Fruit fly (Drosophila melanogaster): ENCODE measurements around the gene CG44215.

The CG44215 gene

DNA sequence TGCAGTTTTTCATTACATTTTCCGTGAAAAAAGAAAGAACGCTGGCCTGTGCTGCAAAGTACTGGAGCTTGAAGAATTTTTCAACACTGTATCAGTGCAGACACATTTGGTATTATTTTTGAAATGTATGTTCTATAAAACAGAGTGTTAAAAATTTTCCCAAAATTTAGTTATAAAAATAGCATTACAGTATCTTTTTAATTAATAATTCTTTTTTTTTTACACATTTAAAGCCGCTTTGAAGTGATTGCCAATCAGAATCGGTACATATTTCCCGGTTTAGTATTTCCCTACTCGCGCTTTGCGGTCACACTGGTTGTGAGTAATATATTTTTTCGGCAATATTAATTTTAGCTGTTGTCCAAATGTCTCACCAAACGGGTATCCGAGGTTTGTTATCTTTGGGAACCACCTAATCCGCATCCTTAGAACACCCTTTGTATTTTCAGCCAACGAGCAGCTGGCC, 31.9 kb downstream of the CG44215 start, which contains the start of the genes Abi and twf (continued):
- TF ChIP-seq CG18599 (GFP tag; optimal IDR thresholded peaks at IDR 0.05), result peak; percentile 67
- TF ChIP-seq CTCF (GFP tag; optimal IDR thresholded peaks at IDR 0.05), result no peak
- peak; percentile 29 for TF ChIP-seq CG1647 (GFP tag; optimal IDR thresholded peaks at IDR 0.05)
- no peak for TF ChIP-seq Opbp (GFP tag; IDR thresholded peaks at IDR 0.05; ENCODE audit: partially characterized antibody)
- peak; percentile 71; the same call in 2 of the 3 replicates for TF ChIP-seq zfh1 (GFP tag; IDR thresholded peaks at IDR 0.05)
- peak; percentile 66; the same call in 1 of the 2 replicates for TF ChIP-seq CG17328 (GFP tag; IDR thresholded peaks at IDR 0.05)
- peak; percentile 95 for TF ChIP-seq sens (GFP tag)
- no peak for TF ChIP-seq HLH4C (GFP tag; IDR thresholded peaks at IDR 0.05; ENCODE audit: partially characterized antibody)
- TF ChIP-seq CG32772 (GFP tag; IDR thresholded peaks at IDR 0.05), result peak; percentile 39
- peak; percentile 54 for TF ChIP-seq CG12104 (GFP tag; optimal IDR thresholded peaks at IDR 0.05)
- TF ChIP-seq knrl (GFP tag; IDR thresholded peaks at IDR 0.05; ENCODE audit: partially characterized antibody), result no peak
- no peak for TF ChIP-seq CG4360 (GFP tag; IDR thresholded peaks at IDR 0.05)
- peak; percentile 39 for TF ChIP-seq CG10462 (GFP tag; optimal IDR thresholded peaks at IDR 0.05)
- no peak for TF ChIP-seq NC2α (GFP tag; optimal IDR thresholded peaks at IDR 0.05)
- no peak for TF ChIP-seq sc (optimal IDR thresholded peaks at IDR 0.05)
- peak; percentile 28 for TF ChIP-seq sc (GFP tag; optimal IDR thresholded peaks at IDR 0.05)
- peak; percentile 77 for TF ChIP-seq CG2116 (GFP tag; optimal IDR thresholded peaks at IDR 0.05)
- peak; percentile 77 for TF ChIP-seq Rfx (GFP tag; IDR thresholded peaks at IDR 0.05)
- no peak for TF ChIP-seq CG15011 (GFP tag; optimal IDR thresholded peaks at IDR 0.05)
- TF ChIP-seq CG16815 (GFP tag; optimal IDR thresholded peaks at IDR 0.05), result peak; percentile 43
- 0 out of 3 replicates have a peak, but pooled peaks have one; percentile 38 for TF ChIP-seq CG3726 (GFP tag; IDR thresholded peaks at IDR 0.05)
- no peak for TF ChIP-seq CG11723 (GFP tag; optimal IDR thresholded peaks at IDR 0.05)
- TF ChIP-seq Kr (GFP tag; optimal IDR thresholded peaks at IDR 0.05), result no peak
- peak; percentile 50 for TF ChIP-seq ewg (GFP tag; optimal IDR thresholded peaks at IDR 0.05)
- peak; percentile 5 for TF ChIP-seq Side (GFP tag; optimal IDR thresholded peaks at IDR 0.05)
- no peak for TF ChIP-seq aop (GFP tag; IDR thresholded peaks at IDR 0.05)
- TF ChIP-seq ERR (GFP tag; optimal IDR thresholded peaks at IDR 0.05), result peak; percentile 47
- peak; percentile 39 for TF ChIP-seq CG3065 (GFP tag; optimal IDR thresholded peaks at IDR 0.05)
- TF ChIP-seq otp (GFP tag; IDR thresholded peaks at IDR 0.05), result no peak
- peak; percentile 49 for TF ChIP-seq CG33557 (GFP tag; optimal IDR thresholded peaks at IDR 0.05)
- TF ChIP-seq CG16813 (GFP tag; IDR thresholded peaks at IDR 0.05; ENCODE audit: partially characterized antibody), result no peak
- TF ChIP-seq CG14014 (GFP tag; IDR thresholded peaks at IDR 0.05), result peak; percentile 54; the same call in 1 of the 2 replicates
- peak; percentile 68 for TF ChIP-seq Six4 (GFP tag; optimal IDR thresholded peaks at IDR 0.05)
- peak; percentile 49 for TF ChIP-seq dmrt99B (tag; optimal IDR thresholded peaks at IDR 0.05)
- peak; percentile 23 for TF ChIP-seq CG13296 (GFP tag; optimal IDR thresholded peaks at IDR 0.05)
- no peak for TF ChIP-seq toy (GFP tag; IDR thresholded peaks at IDR 0.05)
- peak; percentile 18 for TF ChIP-seq pnt (GFP tag; optimal IDR thresholded peaks at IDR 0.05)
- 0 out of 2 replicates have a peak, but pooled peaks have one; percentile 8 for TF ChIP-seq Dref (GFP tag; IDR thresholded peaks at IDR 0.05)
- TF ChIP-seq CG12659 (GFP tag; optimal IDR thresholded peaks at IDR 0.05), result peak; percentile 80
- TF ChIP-seq CG10431 (GFP tag; optimal IDR thresholded peaks at IDR 0.05), result no peak
- peak; percentile 63 for TF ChIP-seq maf-S (GFP tag; optimal IDR thresholded peaks at IDR 0.05)
- TF ChIP-seq ato (GFP tag; IDR thresholded peaks at IDR 0.05; ENCODE audit: partially characterized antibody), result no peak
- TF ChIP-seq fd102C (GFP tag; optimal IDR thresholded peaks at IDR 0.05), result peak; percentile 12
- peak; percentile 67 for TF ChIP-seq Hmr (GFP tag; optimal IDR thresholded peaks at IDR 0.05)
- TF ChIP-seq CG16863 (GFP tag; optimal IDR thresholded peaks at IDR 0.05), result peak; percentile 59
- TF ChIP-seq Max (GFP tag; optimal IDR thresholded peaks at IDR 0.05), result peak; percentile 85
- no peak for TF ChIP-seq vnd (GFP tag; IDR thresholded peaks at IDR 0.05; ENCODE audit: partially characterized antibody)
- TF ChIP-seq kah (GFP tag; optimal IDR thresholded peaks at IDR 0.05), result no peak
- TF ChIP-seq CG12391 (tag; optimal IDR thresholded peaks at IDR 0.05), result peak; percentile 87
- TF ChIP-seq CHES-1-like (GFP tag; optimal IDR thresholded peaks at IDR 0.05), result peak; percentile 4
- no peak for TF ChIP-seq NK7.1 (GFP tag; optimal IDR thresholded peaks at IDR 0.05)

Measured in whole organism, embryonic.